Fruit fly (Drosophila melanogaster) whole organism, embryonic: ENCODE measurements around the gene CG11679.

ENCODE experiments used
- Adf1 ChIP-seq: fragments of 200-800 bp; sonication (Bioruptor generic); IDR thresholded peaks from 2 replicates; pipeline ENCODE4 v1.3.6; 2022; ENCODE audit warnings: missing biosample characterization, missing genetic modification characterization
- Atf3 ChIP-seq: fragments of 200-800 bp; sonication (Bioruptor generic); optimal IDR thresholded peaks from 3 replicates; lab custom pipeline; 2016; ENCODE audit warnings: missing biosample characterization, missing genetic modification characterization
- Bgb ChIP-seq: fragments of 200-800 bp; sonication (Bioruptor generic); IDR thresholded peaks from 2 replicates; pipeline ENCODE4 v1.3.6; 2022; ENCODE audit warnings: missing biosample characterization, missing genetic modification characterization; ENCODE audit not compliant: partially characterized antibody
- CG1024 ChIP-seq: fragments of 200-800 bp; sonication (Bioruptor generic); IDR thresholded peaks from 2 replicates; pipeline ENCODE4 v1.3.6; 2022; ENCODE audit warnings: missing biosample characterization, missing genetic modification characterization
- CG11456 ChIP-seq: fragments of 200-800 bp; sonication (Bioruptor generic); IDR thresholded peaks from 3 replicates; pipeline ENCODE4 v1.3.6; 2022; ENCODE audit warnings: missing biosample characterization, missing genetic modification characterization
- CG11504 ChIP-seq: fragments of 200-800 bp; sonication (Bioruptor generic); optimal IDR thresholded peaks from 3 replicates; lab custom pipeline; 2019; ENCODE audit warnings: missing biosample characterization, mild to moderate bottlenecking, missing genetic modification characterization, moderate library complexity
- CG11696 ChIP-seq: fragments of 200-800 bp; sonication (Bioruptor generic); IDR thresholded peaks from 2 replicates; pipeline ENCODE4 v1.3.6; 2022; ENCODE audit warnings: missing biosample characterization, missing genetic modification characterization
- CG14050 ChIP-seq: fragments of 200-800 bp; sonication (Bioruptor generic); IDR thresholded peaks from 3 replicates; pipeline ENCODE4 v1.3.6; 2022; ENCODE audit warnings: missing biosample characterization, missing genetic modification characterization
- CG15514 ChIP-seq: fragments of 200-800 bp; sonication (Bioruptor generic); optimal IDR thresholded peaks from 3 replicates; lab custom pipeline; 2017; ENCODE audit warnings: missing biosample characterization, missing genetic modification characterization, mild to moderate bottlenecking, moderate library complexity, missing genetic modification reagents
- CG1602 ChIP-seq: fragments of 200-800 bp; sonication (Bioruptor generic); optimal IDR thresholded peaks from 3 replicates; lab custom pipeline; 2016; ENCODE audit warnings: missing biosample characterization, missing genetic modification characterization
- CG17361 ChIP-seq: fragments of 200-800 bp; sonication (Bioruptor generic); IDR thresholded peaks from 3 replicates; pipeline ENCODE4 v1.3.6; 2022; ENCODE audit warnings: missing biosample characterization, missing genetic modification characterization
- CG17385 ChIP-seq: fragments of 200-800 bp; sonication (Bioruptor generic); optimal IDR thresholded peaks from 3 replicates; lab custom pipeline; 2018; ENCODE audit warnings: missing biosample characterization, mild to moderate bottlenecking, missing genetic modification characterization
- CG17612 ChIP-seq: fragments of 200-800 bp; sonication (Bioruptor generic); IDR thresholded peaks from 2 replicates; pipeline ENCODE4 v1.3.6; 2022; ENCODE audit warnings: missing biosample characterization, missing genetic modification characterization
- CG2875 ChIP-seq: fragments of 200-800 bp; sonication (Bioruptor generic); optimal IDR thresholded peaks from 2 replicates; lab custom pipeline; 2017; ENCODE audit warnings: missing biosample characterization, mild to moderate bottlenecking, missing genetic modification characterization, missing genetic modification reagents
- CG3847 ChIP-seq: fragments of 200-800 bp; sonication (Bioruptor generic); IDR thresholded peaks from 2 replicates; pipeline ENCODE4 v1.3.6; 2022; ENCODE audit warnings: missing biosample characterization, missing genetic modification characterization
- CG4328 ChIP-seq: fragments of 200-800 bp; sonication (Bioruptor generic); optimal IDR thresholded peaks from 3 replicates; lab custom pipeline; 2017; ENCODE audit warnings: missing biosample characterization, missing genetic modification reagents, missing genetic modification characterization
- CG6175 ChIP-seq: fragments of 200-800 bp; sonication (Bioruptor generic); IDR thresholded peaks from 3 replicates; pipeline ENCODE4 v1.3.6; 2022; ENCODE audit warnings: missing biosample characterization, missing genetic modification characterization
- CG7271 ChIP-seq: fragments of 200-800 bp; sonication (Bioruptor generic); optimal IDR thresholded peaks from 2 replicates; lab custom pipeline; 2018; ENCODE audit warnings: missing biosample characterization, mild to moderate bottlenecking, missing genetic modification characterization, moderate library complexity
- CG7372 ChIP-seq: fragments of 200-800 bp; sonication (Bioruptor generic); IDR thresholded peaks from 2 replicates; pipeline ENCODE4 v1.3.6; 2022; ENCODE audit warnings: missing biosample characterization, missing genetic modification characterization
- CG8290 ChIP-seq, 3 experiments: fragments of 200-800 bp; sonication (Bioruptor generic); optimal IDR thresholded peaks; 2 replicates each; lab custom pipeline; 2016 to 2019; ENCODE audit warnings: missing biosample characterization in 3 of 3, missing genetic modification characterization in 3 of 3, mild to moderate bottlenecking in 2 of 3, moderate library complexity in 1 of 3
- CG8359 ChIP-seq: fragments of 200-800 bp; sonication (Bioruptor generic); optimal IDR thresholded peaks from 2 replicates; lab custom pipeline; 2017; ENCODE audit warnings: missing biosample characterization, mild to moderate bottlenecking, missing genetic modification characterization, borderline replicate concordance
- CG8478 ChIP-seq: fragments of >200 bp; optimal IDR thresholded peaks from 2 replicates; lab custom pipeline; 2018
- CG9932 ChIP-seq: fragments of 200-800 bp; sonication (Bioruptor generic); IDR thresholded peaks from 2 replicates; pipeline ENCODE4 v1.3.6; 2022; ENCODE audit warnings: missing biosample characterization, missing genetic modification characterization
- CHES-1-like ChIP-seq: fragments of 200-800 bp; sonication (Bioruptor generic); optimal IDR thresholded peaks from 2 replicates; lab custom pipeline; 2016; ENCODE audit warnings: missing biosample characterization, missing genetic modification characterization
- D ChIP-seq, 2 experiments: fragments of 200-800 bp in 1 of 2; fragments of >200 bp in 1 of 2; sonication (Bioruptor generic) in 1 of 2; optimal IDR thresholded peaks; 2 replicates in 1 of 2; 3 replicates in 1 of 2; lab custom pipeline; 2017; ENCODE audit warnings: mild to moderate bottlenecking in 1 of 2, missing biosample characterization in 1 of 2, missing genetic modification characterization in 1 of 2, missing genetic modification reagents in 1 of 2
- D19B ChIP-seq: fragments of 200-800 bp; sonication (Bioruptor generic); optimal IDR thresholded peaks from 2 replicates; lab custom pipeline; 2017; ENCODE audit warnings: missing biosample characterization, mild to moderate bottlenecking, missing genetic modification characterization
- Dip2 ChIP-seq: fragments of 200-800 bp; sonication (Bioruptor generic); IDR thresholded peaks from 2 replicates; pipeline ENCODE4 v1.3.6; 2022; ENCODE audit warnings: missing biosample characterization, missing genetic modification characterization
- Eip74EF ChIP-seq, 2 experiments: fragments of 200-800 bp in 1 of 2; fragments of >200 bp in 1 of 2; sonication (Bioruptor generic) in 1 of 2; optimal IDR thresholded peaks; 2 replicates each; lab custom pipeline; 2017 to 2019; ENCODE audit warnings: missing biosample characterization in 2 of 2, missing genetic modification characterization in 2 of 2, mild to moderate bottlenecking in 1 of 2, moderate library complexity in 1 of 2
- Ets65A ChIP-seq: fragments of 200-800 bp; sonication (Bioruptor generic); peaks from one replicate; lab custom pipeline; 2016; ENCODE audit warnings: missing biosample characterization, missing genetic modification characterization
- Ets97D ChIP-seq: fragments of 200-800 bp; sonication (Bioruptor generic); optimal IDR thresholded peaks from 3 replicates; lab custom pipeline; 2016; ENCODE audit warnings: missing biosample characterization, missing genetic modification characterization
- HLH3B ChIP-seq: fragments of 200-800 bp; sonication (Bioruptor generic); IDR thresholded peaks from 2 replicates; pipeline ENCODE4 v1.3.6; 2022; ENCODE audit warnings: missing biosample characterization, missing genetic modification characterization
- Jarid2 ChIP-seq: fragments of 200-800 bp; sonication (Bioruptor generic); optimal IDR thresholded peaks from 3 replicates; lab custom pipeline; 2017; ENCODE audit warnings: mild to moderate bottlenecking, missing biosample characterization, missing genetic modification reagents, missing genetic modification characterization
- Myb ChIP-seq: fragments of 200-800 bp; sonication (Bioruptor generic); optimal IDR thresholded peaks from 2 replicates; lab custom pipeline; 2016; ENCODE audit warnings: missing biosample characterization, missing genetic modification characterization
- Sry-δ ChIP-seq: fragments of 200-800 bp; sonication (Bioruptor generic); optimal IDR thresholded peaks from 2 replicates; lab custom pipeline; 2016; ENCODE audit warnings: missing biosample characterization, missing genetic modification characterization
- Trl ChIP-seq, 3 experiments: fragments of >200 bp in 2 of 3; fragments of 200-800 bp in 1 of 3; sonication (Bioruptor generic) in 1 of 3; optimal IDR thresholded peaks; 2 replicates in 1 of 3; 3 replicates in 2 of 3; lab custom pipeline; 2016 to 2017; ENCODE audit warnings: missing biosample characterization in 1 of 3, missing genetic modification characterization in 1 of 3
- Xbp1 ChIP-seq: fragments of 200-800 bp; sonication (Bioruptor generic); optimal IDR thresholded peaks from 3 replicates; lab custom pipeline; 2016; ENCODE audit warnings: missing biosample characterization, mild to moderate bottlenecking, missing genetic modification characterization
- disco-r ChIP-seq: fragments of 200-800 bp; sonication (Bioruptor generic); optimal IDR thresholded peaks from 2 replicates; lab custom pipeline; 2016; ENCODE audit warnings: missing biosample characterization, missing genetic modification characterization
- ems ChIP-seq: fragments of 200-800 bp; sonication (Bioruptor generic); optimal IDR thresholded peaks from 3 replicates; lab custom pipeline; 2016; ENCODE audit warnings: missing biosample characterization, missing genetic modification characterization
- eve ChIP-seq, 2 experiments: fragments of >200 bp; optimal IDR thresholded peaks; 2 replicates each; lab custom pipeline; 2017; ENCODE audit warnings: missing biosample characterization in 2 of 2, missing genetic modification characterization in 2 of 2
- gt ChIP-seq: fragments of 200-800 bp; sonication (Bioruptor generic); IDR thresholded peaks from 2 replicates; pipeline ENCODE4 v1.3.6; 2022; ENCODE audit warnings: missing biosample characterization, missing genetic modification characterization
- hb ChIP-seq: fragments of 200-800 bp; sonication (Bioruptor generic); IDR thresholded peaks from 3 replicates; pipeline ENCODE4 v1.3.6; 2022; ENCODE audit warnings: missing biosample characterization, missing genetic modification characterization; ENCODE audit not compliant: partially characterized antibody
- kay ChIP-seq: fragments of 200-800 bp; sonication (Bioruptor generic); optimal IDR thresholded peaks from 2 replicates; lab custom pipeline; 2016; ENCODE audit warnings: missing biosample characterization, missing genetic modification characterization
- pnt ChIP-seq: fragments of 200-800 bp; sonication (Bioruptor generic); optimal IDR thresholded peaks from 3 replicates; lab custom pipeline; 2016; ENCODE audit warnings: missing biosample characterization, missing genetic modification characterization
- ro ChIP-seq: fragments of 200-800 bp; sonication (Bioruptor generic); IDR thresholded peaks from 2 replicates; pipeline ENCODE4 v1.3.6; 2022; ENCODE audit warnings: missing biosample characterization, missing genetic modification characterization
- salm ChIP-seq: fragments of 200-800 bp; sonication (Bioruptor generic); optimal IDR thresholded peaks from 2 replicates; lab custom pipeline; 2018; ENCODE audit warnings: missing biosample characterization, mild to moderate bottlenecking, missing genetic modification characterization
- sens ChIP-seq: fragments of 200-800 bp; sonication (Bioruptor generic); peaks from one replicate; lab custom pipeline; 2016; ENCODE audit warnings: missing biosample characterization, missing genetic modification characterization
- seq ChIP-seq: fragments of 200-800 bp; sonication (Bioruptor generic); IDR thresholded peaks from 2 replicates; pipeline ENCODE4 v1.3.6; 2022; ENCODE audit warnings: missing biosample characterization, missing genetic modification characterization
- twi ChIP-seq: fragments of 200-800 bp; optimal IDR thresholded peaks from 2 replicates; lab custom pipeline; 2019; ENCODE audit warnings: missing biosample characterization, mild to moderate bottlenecking, missing genetic modification characterization, moderate library complexity
- vfl ChIP-seq: fragments of 200-800 bp; sonication (Bioruptor generic); optimal IDR thresholded peaks from 2 replicates; lab custom pipeline; 2016; ENCODE audit warnings: missing biosample characterization, missing genetic modification characterization

CG11679 gene

dm6 chrX:15709984-15710750 lies 28.6 kb downstream of the CG11679 start, which contains the start of the genes CG9281 and CG15601 (continued):
- TF ChIP-seq CG4328 (GFP tag; lab: Kevin White, UChicago) (peak; percentile 13), CG11696 (GFP tag; lab: Robert Waterston, UW) (no peak), CG11504 (tag; lab: Kevin White, UChicago) (no peak), CG17612 (GFP tag; lab: Robert Waterston, UW) (no peak), Myb (GFP tag; lab: Kevin White, UChicago) (peak; percentile 11), Bgb (GFP tag; lab: Robert Waterston, UW) (peak; percentile 29; the same call in 1 of the 2 replicates), CG17385 (peak; percentile 87), Xbp1 (GFP tag; lab: Kevin White, UChicago) (peak; percentile 8), seq (GFP tag; lab: Robert Waterston, UW) (0 out of 2 replicates have a peak, but pooled peaks have one; percentile 7), salm (tag; lab: Kevin White, UChicago) (no peak), kay (GFP tag; lab: Kevin White, UChicago) (no peak), pnt (GFP tag; lab: Kevin White, UChicago) (no peak), disco-r (GFP tag; lab: Kevin White, UChicago) (no peak), twi (tag; lab: Kevin White, UChicago) (no peak), sens (GFP tag; lab: Kevin White, UChicago) (no peak), vfl (no peak), HLH3B (GFP tag; lab: Robert Waterston, UW) (no peak), CG8478 (lab: Kevin White, UChicago) (peak; percentile 93), hb (GFP tag; lab: Robert Waterston, UW) (no peak), CG14050 (GFP tag; lab: Robert Waterston, UW) (no peak), D19B (GFP tag; lab: Kevin White, UChicago) (no peak), CG15514 (peak; percentile 53), ro (no peak), Ets65A (GFP tag; lab: Kevin White, UChicago) (peak; percentile 32), Sry-δ (GFP tag; lab: Kevin White, UChicago) (peak; percentile 13), CG17361 (0 out of 3 replicates have a peak, but pooled peaks have one; percentile 36), ems (GFP tag; lab: Kevin White, UChicago) (no peak), CG1024 (GFP tag; lab: Robert Waterston, UW) (no peak), Eip74EF (GFP tag; optimal IDR thresholded peaks at IDR 0.05; lab: Kevin White, UChicago) (no peak), Trl (optimal IDR thresholded peaks at IDR 0.05; lab: Kevin White, UChicago) (no peak), Trl (GFP tag; optimal IDR thresholded peaks at IDR 0.05; lab: Kevin White, UChicago) (no peak), CG1602 (GFP tag; lab: Kevin White, UChicago) (no peak), CG3847 (peak; percentile 37; the same call in 1 of the 2 replicates), Dip2 (GFP tag; lab: Robert Waterston, UW) (no peak), CG8359 (GFP tag; lab: Kevin White, UChicago) (no peak), CG7271 (tag; lab: Kevin White, UChicago) (no peak), CG9932 (GFP tag; lab: Robert Waterston, UW) (peak; percentile 33), Ets97D (GFP tag; lab: Kevin White, UChicago) (peak; percentile 22), eve (GFP tag; optimal IDR thresholded peaks at IDR 0.05; lab: Kevin White, UChicago) (no peak), CG7372 (GFP tag; lab: Robert Waterston, UW) (no peak), Adf1 (0 out of 2 replicates have a peak, but pooled peaks have one; percentile 13), CG8290 (GFP tag; optimal IDR thresholded peaks at IDR 0.05; lab: Kevin White, UChicago) (no peak), CG8290 (tag; optimal IDR thresholded peaks at IDR 0.05; lab: Kevin White, UChicago) (peak in 1 of 2 experiments; percentile 59), CG2875 (no peak), D (optimal IDR thresholded peaks at IDR 0.05; lab: Kevin White, UChicago) (peak; percentile 55), D (GFP tag; optimal IDR thresholded peaks at IDR 0.05; lab: Kevin White, UChicago) (no peak), gt (no peak), Jarid2 (GFP tag; lab: Kevin White, UChicago) (no peak), CG11456 (GFP tag; lab: Robert Waterston, UW) (0 out of 3 replicates have a peak, but pooled peaks have one; percentile 24), Atf3 (GFP tag; lab: Kevin White, UChicago) (no peak), CHES-1-like (GFP tag; lab: Kevin White, UChicago) (no peak), CG6175 (GFP tag; lab: Robert Waterston, UW) (no peak)
